Fruit fly (Drosophila melanogaster) whole organism: ENCODE data around the gene Acbp4.

Experiments
- CG8478 ChIP-seq: fragments of >200 bp; optimal IDR thresholded peaks from 2 replicates; lab custom pipeline; 2018; ENCODE audit warnings: inconsistent platforms
- Dll ChIP-seq: fragments of >200 bp; optimal IDR thresholded peaks from 2 replicates; lab custom pipeline; 2017
- EcR ChIP-seq, 2 experiments: fragments of >200 bp; optimal IDR thresholded peaks; 2 replicates each; lab custom pipeline; 2017; ENCODE audit warnings: missing biosample characterization in 2 of 2, missing genetic modification characterization in 2 of 2, missing genetic modification reagents in 2 of 2
- pan ChIP-seq: fragments of >200 bp; optimal IDR thresholded peaks from 2 replicates; lab custom pipeline; 2017
- psq ChIP-seq: fragments of >200 bp; optimal IDR thresholded peaks from 2 replicates; lab custom pipeline; 2017
- usp ChIP-seq: fragments of >200 bp; optimal IDR thresholded peaks from 2 replicates; lab custom pipeline; 2017; ENCODE audit warnings: missing biosample characterization, missing genetic modification characterization, mixed read lengths

Gene Acbp4

dm6 chr3L:7128214-7129008, at the start of gene Acbp4, which contains the start of gene Acbp6:
Gene Acbp4, minus strand, starts transcription at chr3L:7128264.
Gene Acbp6, plus strand, starts transcription at chr3L:7128903.
- no peak for TF ChIP-seq psq (lab: Kevin White, UChicago)
- TF ChIP-seq usp (GFP tag; lab: Kevin White, UChicago) = no peak
- no peak for TF ChIP-seq CG8478 (lab: Kevin White, UChicago)
- TF ChIP-seq pan (lab: Kevin White, UChicago) = no peak
- TF ChIP-seq EcR (GFP tag; optimal IDR thresholded peaks at IDR 0.05; lab: Kevin White, UChicago) = no peak
- no peak for TF ChIP-seq Dll

DNA sequence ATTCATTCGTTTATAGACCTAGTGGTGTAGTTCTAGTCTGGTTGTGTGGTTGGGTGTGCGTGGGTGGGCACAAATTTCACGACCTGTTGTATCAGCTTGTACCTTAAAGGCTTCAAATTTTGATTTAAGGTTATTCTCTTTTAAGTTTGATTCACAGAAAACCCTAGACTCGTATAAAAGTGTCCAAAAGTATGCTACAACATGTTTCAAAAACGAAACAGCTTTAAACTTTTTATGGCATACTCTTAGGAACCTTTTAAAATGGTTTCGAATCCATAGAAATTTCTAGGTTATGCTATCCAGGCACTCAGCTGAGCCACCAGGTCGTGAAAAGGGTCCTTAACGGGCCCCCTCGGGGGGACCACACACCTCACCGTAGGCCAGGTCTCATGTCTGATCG, 33.9 kb upstream of the Acbp4 start:
- TF ChIP-seq CG8478 (lab: Kevin White, UChicago) (no peak), EcR (GFP tag; optimal IDR thresholded peaks at IDR 0.05; lab: Kevin White, UChicago) (no peak), psq (lab: Kevin White, UChicago) (no peak), pan (lab: Kevin White, UChicago) (no peak), Dll (no peak), usp (GFP tag; lab: Kevin White, UChicago) (no peak)

- TF ChIP-seq EcR (GFP tag; optimal IDR thresholded peaks at IDR 0.05; lab: Kevin White, UChicago) (no peak), usp (GFP tag; lab: Kevin White, UChicago) (no peak), psq (lab: Kevin White, UChicago) (no peak), pan (lab: Kevin White, UChicago) (no peak), Dll (no peak), CG8478 (lab: Kevin White, UChicago) (no peak)
These were observed 33.2 kb upstream of the Acbp4 start for dm6 chr3L:7161310-7161709.

- TF ChIP-seq EcR (GFP tag; optimal IDR thresholded peaks at IDR 0.05; lab: Kevin White, UChicago) (no peak), usp (GFP tag; lab: Kevin White, UChicago) (no peak)
These were observed 29.6 kb upstream of the Acbp4 start, which contains the start of gene CG8620 for dm6 chr3L:7157713-7158112. Gene CG8620, plus strand, starts transcription at chr3L:7158099.

DNA sequence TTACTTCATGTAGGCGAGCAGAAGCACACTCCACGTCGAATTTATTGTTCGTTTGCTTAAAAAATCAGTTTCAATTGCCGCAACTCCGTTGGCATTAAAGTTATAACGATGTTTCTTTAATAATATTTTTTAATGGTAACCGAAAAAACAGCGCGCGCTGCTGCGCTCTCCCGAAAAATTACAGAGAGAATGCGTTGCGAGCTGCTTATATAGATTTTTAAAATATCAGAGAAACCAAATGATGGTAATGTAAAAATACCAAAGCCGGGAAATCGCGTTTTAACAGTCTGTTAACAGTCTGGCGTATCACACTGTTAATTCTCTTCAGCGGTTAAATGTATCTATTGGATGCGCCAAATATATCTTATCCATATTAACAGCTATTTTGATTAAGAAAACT, 28.8 kb upstream of the Acbp4 start, which contains the start of gene corn:
Gene corn (minus strand): TSS at position 184 of the 400 bp plus-strand sequence.
- TF ChIP-seq CG8478 (lab: Kevin White, UChicago) = no peak
- no peak for TF ChIP-seq psq (lab: Kevin White, UChicago)
- no peak for TF ChIP-seq pan (lab: Kevin White, UChicago)
- no peak for TF ChIP-seq EcR (GFP tag; optimal IDR thresholded peaks at IDR 0.05; lab: Kevin White, UChicago)
- TF ChIP-seq usp (GFP tag; lab: Kevin White, UChicago) = no peak
- no peak for TF ChIP-seq Dll

DNA sequence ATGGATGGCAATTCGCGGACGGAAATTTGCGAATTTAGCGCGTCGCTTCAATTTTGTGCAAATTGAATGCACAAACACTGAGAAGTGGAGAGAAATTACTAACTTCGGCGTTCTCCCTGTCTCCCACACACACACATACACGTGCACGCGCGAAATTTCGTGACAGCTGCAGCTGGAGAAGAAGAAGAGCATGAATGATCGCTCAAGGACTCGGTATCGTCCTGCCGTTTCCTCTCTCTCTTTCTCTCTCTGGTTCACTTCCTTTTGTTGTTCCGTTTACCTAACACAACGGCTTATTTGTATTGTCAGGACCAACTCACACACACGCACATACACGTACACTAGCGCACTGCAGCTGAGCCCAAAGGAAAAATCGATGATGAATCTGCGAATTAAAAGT, 28.2 kb upstream of the Acbp4 start:
- TF ChIP-seq Dll = no peak
- no peak for TF ChIP-seq usp (GFP tag; lab: Kevin White, UChicago)
- TF ChIP-seq pan (lab: Kevin White, UChicago) = no peak
- no peak for TF ChIP-seq psq (lab: Kevin White, UChicago)
- TF ChIP-seq CG8478 (lab: Kevin White, UChicago) = no peak
- no peak for TF ChIP-seq EcR (GFP tag; optimal IDR thresholded peaks at IDR 0.05; lab: Kevin White, UChicago)

DNA sequence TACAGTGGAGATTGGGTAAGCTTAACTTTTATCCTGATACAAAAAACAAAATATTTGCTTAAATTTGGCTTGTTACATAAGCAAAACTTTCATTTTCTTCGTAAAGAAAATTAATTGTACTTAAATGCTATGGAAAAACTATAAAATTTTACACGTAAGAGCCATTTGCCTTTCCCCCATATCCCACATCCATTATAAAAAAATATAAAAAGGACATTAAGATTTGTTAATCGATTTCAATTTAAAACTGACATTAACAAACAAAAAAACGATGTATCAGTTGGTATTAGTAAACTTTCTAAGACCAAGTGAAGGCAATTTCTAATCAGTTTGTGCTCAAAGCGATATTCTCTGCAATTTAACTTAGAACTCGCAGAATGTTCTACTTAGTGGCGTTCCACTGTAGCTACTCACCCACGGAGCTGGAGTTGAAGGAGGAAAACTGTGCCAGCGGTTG, 27.5 kb upstream of the Acbp4 start:
- no peak for TF ChIP-seq usp (GFP tag; lab: Kevin White, UChicago)
- no peak for TF ChIP-seq pan (lab: Kevin White, UChicago)

dm6 chr3L:7154249-7154648, 26.2 kb upstream of the Acbp4 start:
- TF ChIP-seq Dll (no peak), EcR (GFP tag; optimal IDR thresholded peaks at IDR 0.05; lab: Kevin White, UChicago) (no peak), pan (lab: Kevin White, UChicago) (no peak), CG8478 (lab: Kevin White, UChicago) (no peak), usp (GFP tag; lab: Kevin White, UChicago) (no peak)

- no peak for TF ChIP-seq pan (lab: Kevin White, UChicago)
These were observed 25.6 kb upstream of the Acbp4 start for dm6 chr3L:7153634-7154033.

dm6 chr3L:7151521-7152465, 23.7 kb upstream of the Acbp4 start:
- TF ChIP-seq Dll (no peak), psq (lab: Kevin White, UChicago) (no peak), usp (GFP tag; lab: Kevin White, UChicago) (no peak), pan (lab: Kevin White, UChicago) (no peak), CG8478 (lab: Kevin White, UChicago) (no peak)

DNA sequence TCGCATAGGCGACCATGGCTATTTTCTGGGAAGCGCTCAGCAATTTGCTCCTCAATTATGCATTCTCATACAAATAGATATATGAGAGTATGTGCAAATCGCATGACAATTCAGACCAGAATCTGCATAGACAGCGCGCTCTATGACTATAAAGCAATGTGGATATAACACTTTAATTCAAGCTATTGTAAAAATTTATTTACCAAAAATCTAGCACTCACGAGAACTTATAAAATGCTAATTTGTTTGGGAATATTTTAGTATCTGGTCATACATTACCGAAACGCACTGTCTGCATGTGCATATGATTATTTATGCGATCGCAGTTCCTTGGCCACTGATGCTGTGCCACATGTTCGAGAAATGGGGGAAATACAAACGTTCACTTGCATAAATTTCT, 22.8 kb upstream of the Acbp4 start:
- TF ChIP-seq pan (lab: Kevin White, UChicago) = no peak
- TF ChIP-seq EcR (GFP tag; optimal IDR thresholded peaks at IDR 0.05; lab: Kevin White, UChicago) = no peak
- TF ChIP-seq CG8478 (lab: Kevin White, UChicago) = no peak
- no peak for TF ChIP-seq usp (GFP tag; lab: Kevin White, UChicago)
- no peak for TF ChIP-seq Dll
- no peak for TF ChIP-seq psq (lab: Kevin White, UChicago)
